Worm (Caenorhabditis elegans) whole organism, young adult: ENCODE results near the gene T04A6.1.

Source experiments
- B0336.3 ChIP-seq: fragments of 200-800 bp; sonication (Bioruptor generic); IDR thresholded peaks from 2 replicates; pipeline ENCODE4 v1.3.6; 2022; ENCODE audit warnings: missing genetic modification characterization, missing compliant biosample characterization
- C17E4.6 ChIP-seq: fragments of 200-800 bp; sonication (Bioruptor generic); IDR thresholded peaks from 2 replicates; pipeline ENCODE4 v1.3.6; 2022; ENCODE audit warnings: missing genetic modification reagents, missing genetic modification characterization, missing compliant biosample characterization
- D2030.7 ChIP-seq: fragments of 200-800 bp; sonication (Bioruptor generic); IDR thresholded peaks from 2 replicates; pipeline ENCODE4 v1.3.6; 2022; ENCODE audit warnings: missing genetic modification reagents, missing genetic modification characterization, missing compliant biosample characterization
- F23B12.7 ChIP-seq: sonication (generic microtip); optimal IDR thresholded peaks from 2 replicates; lab custom pipeline; 2017; ENCODE audit warnings: missing genetic modification characterization, mild to moderate bottlenecking, missing compliant biosample characterization, antibody characterized with exemption, moderate library complexity; ENCODE audit not compliant: insufficient read depth
- T07F8.4 ChIP-seq: sonication (generic microtip); optimal IDR thresholded peaks from 2 replicates; lab custom pipeline; 2016; ENCODE audit warnings: mild to moderate bottlenecking, missing genetic modification characterization, moderate library complexity, missing compliant biosample characterization
- T26A5.8 ChIP-seq: sonication (generic microtip); optimal IDR thresholded peaks from 2 replicates; lab custom pipeline; 2016; ENCODE audit warnings: missing genetic modification characterization, missing compliant biosample characterization
- Y53F4B.3 ChIP-seq: fragments of 200-800 bp; sonication (Bioruptor generic); IDR thresholded peaks from 2 replicates; pipeline ENCODE4 v1.3.6; 2022; ENCODE audit warnings: missing genetic modification reagents, missing genetic modification characterization, missing compliant biosample characterization
- Y67H2A.10 ChIP-seq: fragments of 200-800 bp; sonication (Bioruptor generic); conservative IDR thresholded peaks from 2 replicates; pipeline ENCODE4 v1.3.6; 2022; ENCODE audit warnings: missing genetic modification reagents, missing genetic modification characterization, missing compliant biosample characterization
- Y79H2A.3 ChIP-seq: fragments of 200-800 bp; sonication (Bioruptor generic); conservative IDR thresholded peaks from 2 replicates; pipeline ENCODE4 v1.3.6; 2022; ENCODE audit warnings: missing genetic modification reagents, missing genetic modification characterization, missing compliant biosample characterization
- Y95B8A.8 ChIP-seq: fragments of 200-800 bp; sonication (Bioruptor generic); IDR thresholded peaks from 2 replicates; pipeline ENCODE4 v1.3.6; 2022; ENCODE audit warnings: missing genetic modification reagents, missing genetic modification characterization, missing compliant biosample characterization
- ZK185.1 ChIP-seq: sonication (generic microtip); optimal IDR thresholded peaks from 2 replicates; lab custom pipeline; 2016; ENCODE audit warnings: mild to moderate bottlenecking, missing genetic modification characterization, missing compliant biosample characterization; ENCODE audit not compliant: poor library complexity, severe bottlenecking
- ama-1 ChIP-seq, 3 experiments: fragments of 150-350 bp in 1 of 3; sonication (generic microtip) in 2 of 3; optimal IDR thresholded peaks; 2 replicates each; lab custom pipeline; 2014 to 2018; ENCODE audit warnings: missing biosample characterization in 2 of 3, missing genetic modification characterization in 2 of 3, missing genetic modification reagents in 2 of 3
- aptf-3 ChIP-seq: fragments of 200-800 bp; sonication (Bioruptor generic); IDR thresholded peaks from 2 replicates; pipeline ENCODE4 v1.3.6; 2022; ENCODE audit warnings: missing genetic modification characterization, missing compliant biosample characterization
- atf-7 ChIP-seq: sonication (generic microtip); optimal IDR thresholded peaks from 2 replicates; lab custom pipeline; 2017; ENCODE audit warnings: mild to moderate bottlenecking, missing genetic modification characterization, missing compliant biosample characterization
- athp-1 ChIP-seq: sonication (generic microtip); optimal IDR thresholded peaks from 2 replicates; lab custom pipeline; 2017; ENCODE audit warnings: mild to moderate bottlenecking, missing genetic modification characterization, missing compliant biosample characterization
- attf-3 ChIP-seq: fragments of 200-800 bp; sonication (Bioruptor generic); conservative IDR thresholded peaks from 2 replicates; pipeline ENCODE4 v1.3.6; 2022; ENCODE audit warnings: missing genetic modification reagents, missing genetic modification characterization, missing compliant biosample characterization
- attf-5 ChIP-seq: fragments of 200-800 bp; sonication (Bioruptor generic); optimal IDR thresholded peaks from 2 replicates; lab custom pipeline; 2018; ENCODE audit warnings: mild to moderate bottlenecking, missing genetic modification characterization, missing compliant biosample characterization
- bed-1 ChIP-seq: fragments of 200-800 bp; sonication (Bioruptor generic); IDR thresholded peaks from 2 replicates; pipeline ENCODE4 v1.3.6; 2022; ENCODE audit warnings: missing genetic modification reagents, missing genetic modification characterization, missing compliant biosample characterization
- ccch-3 ChIP-seq: fragments of 200-800 bp; sonication (Bioruptor generic); optimal IDR thresholded peaks from 2 replicates; lab custom pipeline; 2018; ENCODE audit warnings: mild to moderate bottlenecking, missing genetic modification characterization, missing compliant biosample characterization
- cebp-2 ChIP-seq: fragments of 200-800 bp; sonication (Bioruptor generic); IDR thresholded peaks from 2 replicates; pipeline ENCODE4 v1.3.6; 2022; ENCODE audit warnings: missing genetic modification characterization, missing compliant biosample characterization
- ceh-100 ChIP-seq: fragments of 200-800 bp; sonication (Bioruptor generic); IDR thresholded peaks from 2 replicates; pipeline ENCODE4 v1.3.6; 2022; ENCODE audit warnings: missing genetic modification reagents, missing genetic modification characterization, missing compliant biosample characterization
- dpl-1 ChIP-seq: fragments of 150-350 bp; optimal IDR thresholded peaks from 2 replicates; lab custom pipeline; 2014; ENCODE audit warnings: missing biosample characterization, missing genetic modification reagents, missing genetic modification characterization
- efl-1 ChIP-seq: fragments of 150-350 bp; optimal IDR thresholded peaks from 2 replicates; lab custom pipeline; 2014; ENCODE audit warnings: missing biosample characterization, missing genetic modification reagents, missing genetic modification characterization
- gei-17 ChIP-seq: fragments of 200-800 bp; sonication (Bioruptor generic); optimal IDR thresholded peaks from 2 replicates; lab custom pipeline; 2018; ENCODE audit warnings: mild to moderate bottlenecking, missing genetic modification characterization, missing compliant biosample characterization
- hlh-26 ChIP-seq: fragments of 200-800 bp; sonication (Bioruptor generic); conservative IDR thresholded peaks from 2 replicates; pipeline ENCODE4 v1.3.6; 2022; ENCODE audit warnings: missing genetic modification reagents, missing genetic modification characterization, missing compliant biosample characterization
- hmg-20 ChIP-seq: fragments of 200-800 bp; sonication (Bioruptor generic); IDR thresholded peaks from 2 replicates; pipeline ENCODE4 v1.3.6; 2022; ENCODE audit warnings: missing genetic modification reagents, missing genetic modification characterization, missing compliant biosample characterization
- hrde-1 ChIP-seq: sonication (generic microtip); optimal IDR thresholded peaks from 2 replicates; lab custom pipeline; 2016; ENCODE audit warnings: missing genetic modification characterization, mild to moderate bottlenecking, missing compliant biosample characterization, moderate library complexity, missing genotype, missing genetic modification reagents, borderline replicate concordance
- lag-1 ChIP-seq: fragments of 200-800 bp; sonication (Bioruptor generic); IDR thresholded peaks from 2 replicates; pipeline ENCODE4 v1.3.6; 2022; ENCODE audit warnings: missing genetic modification reagents, missing genetic modification characterization, missing compliant biosample characterization
- let-526 ChIP-seq: fragments of 200-800 bp; sonication (Bioruptor generic); IDR thresholded peaks from 2 replicates; pipeline ENCODE4 v1.3.6; 2022; ENCODE audit warnings: missing genetic modification reagents, missing genetic modification characterization, missing compliant biosample characterization
- let-607 ChIP-seq, 2 experiments: fragments of 200-800 bp in 1 of 2; sonication (Bioruptor generic) in 1 of 2; sonication (generic microtip) in 1 of 2; optimal IDR thresholded peaks; 2 replicates each; lab custom pipeline; 2016 to 2018; ENCODE audit warnings: mild to moderate bottlenecking in 2 of 2, missing compliant biosample characterization in 2 of 2, missing genetic modification characterization in 2 of 2, moderate library complexity in 2 of 2, missing genotype in 1 of 2
- lir-1 ChIP-seq: fragments of 200-800 bp; sonication (Bioruptor generic); conservative IDR thresholded peaks from 2 replicates; pipeline ENCODE4 v1.3.6; 2022; ENCODE audit warnings: missing genetic modification reagents, missing genetic modification characterization, missing compliant biosample characterization
- lsl-1 ChIP-seq: fragments of 200-800 bp; sonication (Bioruptor generic); optimal IDR thresholded peaks from 2 replicates; lab custom pipeline; 2018; ENCODE audit warnings: mild to moderate bottlenecking, missing genetic modification characterization, moderate library complexity, missing compliant biosample characterization
- madf-6 ChIP-seq: fragments of 200-800 bp; sonication (Bioruptor generic); IDR thresholded peaks from 2 replicates; pipeline ENCODE4 v1.3.6; 2022; ENCODE audit warnings: missing genetic modification reagents, missing genetic modification characterization, missing compliant biosample characterization
- mcd-1 ChIP-seq: fragments of 200-800 bp; sonication (Bioruptor generic); IDR thresholded peaks from 2 replicates; pipeline ENCODE4 v1.3.6; 2022; ENCODE audit warnings: missing genetic modification reagents, missing genetic modification characterization, missing compliant biosample characterization
- mes-4 ChIP-seq: sonication (generic microtip); optimal IDR thresholded peaks from 2 replicates; lab custom pipeline; 2016; ENCODE audit warnings: missing genotype, missing genetic modification characterization, missing compliant biosample characterization
- nhr-179 ChIP-seq: sonication (generic microtip); optimal IDR thresholded peaks from 2 replicates; lab custom pipeline; 2016; ENCODE audit warnings: mild to moderate bottlenecking, missing genetic modification characterization, missing compliant biosample characterization
- nhr-90 ChIP-seq: sonication (generic microtip); optimal IDR thresholded peaks from 2 replicates; lab custom pipeline; 2016; ENCODE audit warnings: missing genotype, mild to moderate bottlenecking, missing genetic modification characterization, missing compliant biosample characterization
- pbrm-1 ChIP-seq: fragments of 200-800 bp; sonication (Bioruptor generic); IDR thresholded peaks from 2 replicates; pipeline ENCODE4 v1.3.6; 2022; ENCODE audit warnings: missing genetic modification reagents, missing genetic modification characterization, missing compliant biosample characterization
- pha-4 ChIP-seq: fragments of 150-350 bp; sonication (generic microtip); optimal IDR thresholded peaks from 2 replicates; lab custom pipeline; 2014; ENCODE audit warnings: missing biosample characterization, missing genetic modification reagents, missing genetic modification characterization
- repo-1 ChIP-seq: sonication (generic microtip); optimal IDR thresholded peaks from 2 replicates; lab custom pipeline; 2017; ENCODE audit warnings: mild to moderate bottlenecking, missing genetic modification characterization, missing compliant biosample characterization
- sdz-38 ChIP-seq: sonication (generic microtip); optimal IDR thresholded peaks from 2 replicates; lab custom pipeline; 2016; ENCODE audit warnings: missing genotype, missing genetic modification characterization, missing compliant biosample characterization
- sea-2 ChIP-seq: fragments of 200-800 bp; sonication (Bioruptor generic); IDR thresholded peaks from 2 replicates; pipeline ENCODE4 v1.3.6; 2022; ENCODE audit warnings: missing genetic modification characterization, missing compliant biosample characterization
- tbx-9 ChIP-seq: sonication (generic microtip); optimal IDR thresholded peaks from 2 replicates; lab custom pipeline; 2016; ENCODE audit warnings: borderline replicate concordance, missing genetic modification characterization, inconsistent platforms, missing compliant biosample characterization
- tlf-1 ChIP-seq: fragments of 200-800 bp; sonication (Bioruptor generic); optimal IDR thresholded peaks from 2 replicates; lab custom pipeline; 2018; ENCODE audit warnings: mild to moderate bottlenecking, missing genetic modification characterization, missing compliant biosample characterization
- unc-130 ChIP-seq: sonication (generic microtip); optimal IDR thresholded peaks from 2 replicates; lab custom pipeline; 2016; ENCODE audit warnings: missing genetic modification reagents, missing genetic modification characterization, missing compliant biosample characterization
- xnd-1 ChIP-seq: sonication (generic microtip); optimal IDR thresholded peaks from 2 replicates; lab custom pipeline; 2016; ENCODE audit warnings: missing genotype, missing genetic modification reagents, missing genetic modification characterization, missing compliant biosample characterization
- ztf-22 ChIP-seq: fragments of 200-800 bp; sonication (Bioruptor generic); optimal IDR thresholded peaks from 2 replicates; lab custom pipeline; 2018; ENCODE audit warnings: mild to moderate bottlenecking, missing genetic modification characterization, moderate library complexity, missing compliant biosample characterization
- ztf-26 ChIP-seq: sonication (generic microtip); optimal IDR thresholded peaks from 2 replicates; lab custom pipeline; 2017; ENCODE audit warnings: missing genetic modification characterization, missing compliant biosample characterization
- ztf-3 ChIP-seq: fragments of 200-800 bp; sonication (Bioruptor generic); optimal IDR thresholded peaks from 2 replicates; lab custom pipeline; 2018; ENCODE audit warnings: mild to moderate bottlenecking, missing genetic modification characterization, missing compliant biosample characterization

The T04A6.1 gene

ce11 chrIII:7584131-7584646 lies 32.1 kb upstream of the T04A6.1 start, which contains the start of gene cup-5 (continued):
- no peak for TF ChIP-seq sea-2 (GFP tag; lab: Robert Waterston, UW)
- TF ChIP-seq aptf-3, result no peak
- TF ChIP-seq ZK185.1, result no peak
- TF ChIP-seq atf-7 (tag; lab: Kevin White, UChicago), result no peak
- TF ChIP-seq let-607 (tag; optimal IDR thresholded peaks at IDR 0.05; lab: Kevin White, UChicago), result no peak
- TF ChIP-seq dpl-1 (GFP tag; lab: Kevin White, UChicago), result peak; percentile 37
- no peak for TF ChIP-seq ztf-3 (GFP tag; lab: Kevin White, UChicago)
- TF ChIP-seq nhr-90, result no peak
- TF ChIP-seq Y95B8A.8 (GFP tag; lab: Robert Waterston, UW), result no peak
- TF ChIP-seq tlf-1 (GFP tag; lab: Kevin White, UChicago), result no peak
- no peak for TF ChIP-seq ztf-26 (tag; lab: Kevin White, UChicago)
- TF ChIP-seq ama-1 (optimal IDR thresholded peaks at IDR 0.05; lab: Kevin White, UChicago), result no peak
- no peak for TF ChIP-seq ama-1 (GFP tag; optimal IDR thresholded peaks at IDR 0.05; lab: Kevin White, UChicago)
- TF ChIP-seq attf-3 (GFP tag; lab: Robert Waterston, UW), result 0 out of 2 replicates have a peak, but pooled peaks have one; percentile 27
- peak; percentile 73 for TF ChIP-seq madf-6 (GFP tag; lab: Robert Waterston, UW)
- no peak for TF ChIP-seq Y79H2A.3 (GFP tag; lab: Robert Waterston, UW)
- no peak for TF ChIP-seq mes-4 (tag; lab: Kevin White, UChicago)
- no peak for TF ChIP-seq cebp-2
- TF ChIP-seq hmg-20 (GFP tag; lab: Robert Waterston, UW), result no peak
- no peak for TF ChIP-seq T07F8.4
- TF ChIP-seq ccch-3, result no peak
- TF ChIP-seq Y67H2A.10 (GFP tag; lab: Robert Waterston, UW), result no peak
- TF ChIP-seq tbx-9 (tag; lab: Kevin White, UChicago), result no peak
- no peak for TF ChIP-seq hlh-26 (GFP tag; lab: Robert Waterston, UW)
- TF ChIP-seq Y53F4B.3, result no peak
- no peak for TF ChIP-seq C17E4.6 (GFP tag; lab: Robert Waterston, UW)
- TF ChIP-seq unc-130 (GFP tag; lab: Kevin White, UChicago), result no peak
- TF ChIP-seq repo-1, result no peak
- TF ChIP-seq nhr-179, result no peak
- no peak for TF ChIP-seq lag-1 (GFP tag; lab: Robert Waterston, UW)
- TF ChIP-seq lir-1 (GFP tag; lab: Robert Waterston, UW), result no peak
- peak; percentile 45; the same call in 1 of the 2 replicates for TF ChIP-seq D2030.7 (GFP tag; lab: Robert Waterston, UW)
- no peak for TF ChIP-seq pbrm-1 (GFP tag; lab: Robert Waterston, UW)
- TF ChIP-seq let-526, result no peak
- TF ChIP-seq hrde-1 (tag; lab: Kevin White, UChicago), result no peak
- TF ChIP-seq gei-17 (GFP tag; lab: Kevin White, UChicago), result no peak
- TF ChIP-seq attf-5 (GFP tag; lab: Kevin White, UChicago), result no peak
- no peak for TF ChIP-seq pha-4 (tag; lab: Kevin White, UChicago)
- no peak for TF ChIP-seq bed-1 (GFP tag; lab: Robert Waterston, UW)
- no peak for TF ChIP-seq T26A5.8 (tag; lab: Kevin White, UChicago)
- TF ChIP-seq B0336.3 (GFP tag; lab: Robert Waterston, UW), result no peak
- TF ChIP-seq F23B12.7 (tag; lab: Kevin White, UChicago), result peak; percentile 37
- TF ChIP-seq ceh-100 (GFP tag; lab: Robert Waterston, UW), result no peak
- peak; percentile 90 for TF ChIP-seq athp-1
- no peak for TF ChIP-seq ztf-22 (GFP tag; lab: Kevin White, UChicago)
- TF ChIP-seq sdz-38 (tag; lab: Kevin White, UChicago), result no peak
- peak; percentile 81 for TF ChIP-seq lsl-1 (GFP tag; lab: Kevin White, UChicago)
- TF ChIP-seq xnd-1 (tag; lab: Kevin White, UChicago), result no peak
- TF ChIP-seq efl-1, result peak; percentile 76
- TF ChIP-seq mcd-1 (GFP tag; lab: Robert Waterston, UW), result no peak
